Worm (Caenorhabditis elegans) whole organism, young adult: ENCODE data around the gene F36A4.3.
A peak's percentile ranks its signal among the peaks of the same experiment; 100 is the strongest.

Experiments used
- B0019.2 ChIP-seq: fragments of 200-800 bp; sonication (Bioruptor generic); conservative IDR thresholded peaks from 2 replicates; pipeline ENCODE4 v1.3.6; 2022; ENCODE audit warnings: missing genetic modification reagents, missing genetic modification characterization, missing compliant biosample characterization
- B0261.1 ChIP-seq: sonication (generic microtip); optimal IDR thresholded peaks from 2 replicates; lab custom pipeline; 2016; ENCODE audit warnings: mild to moderate bottlenecking, missing genetic modification characterization, moderate library complexity, missing compliant biosample characterization
- B0336.3 ChIP-seq: fragments of 200-800 bp; sonication (Bioruptor generic); IDR thresholded peaks from 2 replicates; pipeline ENCODE4 v1.3.6; 2022; ENCODE audit warnings: missing genetic modification characterization, missing compliant biosample characterization
- F10E7.11 ChIP-seq: sonication (generic microtip); optimal IDR thresholded peaks from 2 replicates; lab custom pipeline; 2017; ENCODE audit warnings: mild to moderate bottlenecking, missing genetic modification characterization, moderate library complexity, missing compliant biosample characterization
- F23B12.7 ChIP-seq: sonication (generic microtip); optimal IDR thresholded peaks from 2 replicates; lab custom pipeline; 2017; ENCODE audit warnings: missing genetic modification characterization, mild to moderate bottlenecking, missing compliant biosample characterization, antibody characterized with exemption, moderate library complexity; ENCODE audit not compliant: insufficient read depth
- F33H1.4 ChIP-seq: fragments of 200-800 bp; sonication (Bioruptor generic); IDR thresholded peaks from 2 replicates; pipeline ENCODE4 v1.3.6; 2022; ENCODE audit warnings: missing genetic modification reagents, missing genetic modification characterization, missing compliant biosample characterization
- F37B4.10 ChIP-seq: fragments of 200-800 bp; sonication (Bioruptor generic); IDR thresholded peaks from 2 replicates; pipeline ENCODE4 v1.3.6; 2022; ENCODE audit warnings: missing genetic modification characterization, missing compliant biosample characterization
- F49E8.2 ChIP-seq: sonication (generic microtip); optimal IDR thresholded peaks from 3 replicates; lab custom pipeline; 2017; ENCODE audit warnings: missing genetic modification characterization, mild to moderate bottlenecking, missing compliant biosample characterization, antibody characterized with exemption, moderate library complexity; ENCODE audit not compliant: insufficient read depth
- F55B11.4 ChIP-seq: sonication (generic microtip); optimal IDR thresholded peaks from 2 replicates; lab custom pipeline; 2016; ENCODE audit warnings: missing compliant biosample characterization, missing genetic modification characterization, borderline replicate concordance; ENCODE audit not compliant: insufficient read depth
- K11D2.4 ChIP-seq: fragments of 200-800 bp; sonication (Bioruptor generic); IDR thresholded peaks from 2 replicates; pipeline ENCODE4 v1.3.6; 2022; ENCODE audit warnings: missing genetic modification reagents, missing genetic modification characterization, missing compliant biosample characterization
- T07F8.4 ChIP-seq: sonication (generic microtip); optimal IDR thresholded peaks from 2 replicates; lab custom pipeline; 2016; ENCODE audit warnings: mild to moderate bottlenecking, missing genetic modification characterization, moderate library complexity, missing compliant biosample characterization
- T26A5.8 ChIP-seq: sonication (generic microtip); optimal IDR thresholded peaks from 2 replicates; lab custom pipeline; 2016; ENCODE audit warnings: missing genetic modification characterization, missing compliant biosample characterization
- Y56A3A.18 ChIP-seq: fragments of 200-800 bp; sonication (Bioruptor generic); IDR thresholded peaks from 2 replicates; pipeline ENCODE4 v1.3.6; 2022; ENCODE audit warnings: missing genetic modification reagents, missing genetic modification characterization, missing compliant biosample characterization
- Y95B8A.8 ChIP-seq: fragments of 200-800 bp; sonication (Bioruptor generic); IDR thresholded peaks from 2 replicates; pipeline ENCODE4 v1.3.6; 2022; ENCODE audit warnings: missing genetic modification reagents, missing genetic modification characterization, missing compliant biosample characterization
- aptf-3 ChIP-seq: fragments of 200-800 bp; sonication (Bioruptor generic); IDR thresholded peaks from 2 replicates; pipeline ENCODE4 v1.3.6; 2022; ENCODE audit warnings: missing genetic modification characterization, missing compliant biosample characterization
- ceh-27 ChIP-seq: fragments of 200-800 bp; sonication (Bioruptor generic); optimal IDR thresholded peaks from 2 replicates; lab custom pipeline; 2018; ENCODE audit warnings: mild to moderate bottlenecking, missing genetic modification characterization, moderate library complexity, missing compliant biosample characterization
- dox-1 ChIP-seq: fragments of 200-800 bp; sonication (Bioruptor generic); IDR thresholded peaks from 2 replicates; pipeline ENCODE4 v1.3.6; 2022; ENCODE audit warnings: missing genetic modification reagents, missing genetic modification characterization, missing compliant biosample characterization
- dpl-1 ChIP-seq: fragments of 150-350 bp; optimal IDR thresholded peaks from 2 replicates; lab custom pipeline; 2014; ENCODE audit warnings: missing biosample characterization, missing genetic modification reagents, missing genetic modification characterization
- efl-1 ChIP-seq: fragments of 150-350 bp; optimal IDR thresholded peaks from 2 replicates; lab custom pipeline; 2014; ENCODE audit warnings: missing biosample characterization, missing genetic modification reagents, missing genetic modification characterization
- egrh-3 ChIP-seq: fragments of 200-800 bp; sonication (Bioruptor generic); IDR thresholded peaks from 2 replicates; pipeline ENCODE4 v1.3.6; 2022; ENCODE audit warnings: missing genetic modification reagents, missing genetic modification characterization, missing compliant biosample characterization
- ets-4 ChIP-seq: fragments of 200-800 bp; sonication (Bioruptor generic); optimal IDR thresholded peaks from 2 replicates; lab custom pipeline; 2018; ENCODE audit warnings: mild to moderate bottlenecking, missing genetic modification characterization, missing compliant biosample characterization
- hlh-26 ChIP-seq: fragments of 200-800 bp; sonication (Bioruptor generic); conservative IDR thresholded peaks from 2 replicates; pipeline ENCODE4 v1.3.6; 2022; ENCODE audit warnings: missing genetic modification reagents, missing genetic modification characterization, missing compliant biosample characterization
- hmg-1.2 ChIP-seq: fragments of 200-800 bp; sonication (Bioruptor generic); IDR thresholded peaks from 2 replicates; pipeline ENCODE4 v1.3.6; 2022; ENCODE audit warnings: missing genetic modification reagents, missing genetic modification characterization, missing compliant biosample characterization
- hmg-20 ChIP-seq: fragments of 200-800 bp; sonication (Bioruptor generic); IDR thresholded peaks from 2 replicates; pipeline ENCODE4 v1.3.6; 2022; ENCODE audit warnings: missing genetic modification reagents, missing genetic modification characterization, missing compliant biosample characterization
- let-526 ChIP-seq: fragments of 200-800 bp; sonication (Bioruptor generic); IDR thresholded peaks from 2 replicates; pipeline ENCODE4 v1.3.6; 2022; ENCODE audit warnings: missing genetic modification reagents, missing genetic modification characterization, missing compliant biosample characterization
- lin-35 ChIP-seq, 3 experiments: fragments of 150-350 bp in 2 of 3; sonication (generic microtip) in 1 of 3; optimal IDR thresholded peaks; 2 replicates each; lab custom pipeline; 2014 to 2018; ENCODE audit warnings: missing biosample characterization in 3 of 3, missing genetic modification characterization in 3 of 3, missing genetic modification reagents in 3 of 3
- lin-54 ChIP-seq: fragments of 200-800 bp; sonication (Bioruptor generic); optimal IDR thresholded peaks from 2 replicates; lab custom pipeline; 2018; ENCODE audit warnings: mild to moderate bottlenecking, missing genetic modification characterization, missing compliant biosample characterization
- lsl-1 ChIP-seq: fragments of 200-800 bp; sonication (Bioruptor generic); optimal IDR thresholded peaks from 2 replicates; lab custom pipeline; 2018; ENCODE audit warnings: mild to moderate bottlenecking, missing genetic modification characterization, moderate library complexity, missing compliant biosample characterization
- madf-3 ChIP-seq: fragments of 200-800 bp; sonication (Bioruptor generic); IDR thresholded peaks from 2 replicates; pipeline ENCODE4 v1.3.6; 2022; ENCODE audit warnings: missing genetic modification reagents, missing genetic modification characterization, missing compliant biosample characterization
- madf-6 ChIP-seq: fragments of 200-800 bp; sonication (Bioruptor generic); IDR thresholded peaks from 2 replicates; pipeline ENCODE4 v1.3.6; 2022; ENCODE audit warnings: missing genetic modification reagents, missing genetic modification characterization, missing compliant biosample characterization
- madf-8 ChIP-seq: fragments of 200-800 bp; sonication (Bioruptor generic); conservative IDR thresholded peaks from 2 replicates; pipeline ENCODE4 v1.3.6; 2022; ENCODE audit warnings: missing genetic modification reagents, missing genetic modification characterization, missing compliant biosample characterization
- nfyb-1 ChIP-seq: fragments of 200-800 bp; sonication (Bioruptor generic); IDR thresholded peaks from 2 replicates; pipeline ENCODE4 v1.3.6; 2022; ENCODE audit warnings: missing genetic modification reagents, missing genetic modification characterization, missing compliant biosample characterization
- repo-1 ChIP-seq: sonication (generic microtip); optimal IDR thresholded peaks from 2 replicates; lab custom pipeline; 2017; ENCODE audit warnings: mild to moderate bottlenecking, missing genetic modification characterization, missing compliant biosample characterization
- snpc-1.1 ChIP-seq: sonication (generic microtip); optimal IDR thresholded peaks from 2 replicates; lab custom pipeline; 2017; ENCODE audit warnings: missing genetic modification characterization, mild to moderate bottlenecking, missing compliant biosample characterization, antibody characterized with exemption, moderate library complexity, missing genotype, missing genetic modification reagents; ENCODE audit not compliant: insufficient read depth
- snpc-3.4 ChIP-seq: sonication (generic microtip); optimal IDR thresholded peaks from 2 replicates; lab custom pipeline; 2017; ENCODE audit warnings: missing genetic modification characterization, mild to moderate bottlenecking, missing compliant biosample characterization, antibody characterized with exemption, moderate library complexity, missing genotype, missing genetic modification reagents
- snpc-4 ChIP-seq, 5 experiments: fragments of 150-350 bp in 1 of 5; sonication (generic microtip) in 4 of 5; optimal IDR thresholded peaks; 2 replicates each; lab custom pipeline; 2014 to 2018; ENCODE audit warnings: missing genetic modification characterization in 5 of 5, missing biosample characterization in 3 of 5, antibody characterized with exemption in 2 of 5, mild to moderate bottlenecking in 2 of 5, missing compliant biosample characterization in 2 of 5, missing genotype in 2 of 5, moderate library complexity in 2 of 5, missing genetic modification reagents in 1 of 5
- somi-1 ChIP-seq: fragments of 200-800 bp; sonication (Bioruptor generic); optimal IDR thresholded peaks from 2 replicates; lab custom pipeline; 2018; ENCODE audit warnings: mild to moderate bottlenecking, missing genetic modification characterization, missing compliant biosample characterization
- sptf-2 ChIP-seq: fragments of 200-800 bp; sonication (Bioruptor generic); optimal IDR thresholded peaks from 2 replicates; lab custom pipeline; 2018; ENCODE audit warnings: mild to moderate bottlenecking, missing genetic modification characterization, missing compliant biosample characterization
- tbx-9 ChIP-seq: sonication (generic microtip); optimal IDR thresholded peaks from 2 replicates; lab custom pipeline; 2016; ENCODE audit warnings: borderline replicate concordance, missing genetic modification characterization, inconsistent platforms, missing compliant biosample characterization
- unc-62 ChIP-seq: fragments of 150-350 bp; optimal IDR thresholded peaks from 2 replicates; lab custom pipeline; 2014; ENCODE audit warnings: missing biosample characterization, missing genetic modification reagents, missing genetic modification characterization
- zfh-2 ChIP-seq: fragments of 200-800 bp; sonication (Bioruptor generic); conservative IDR thresholded peaks from 2 replicates; pipeline ENCODE4 v1.3.6; 2022; ENCODE audit warnings: missing genetic modification reagents, missing genetic modification characterization, missing compliant biosample characterization
- ztf-25 ChIP-seq: fragments of 200-800 bp; sonication (Bioruptor generic); IDR thresholded peaks from 2 replicates; pipeline ENCODE4 v1.3.6; 2022; ENCODE audit warnings: missing genetic modification reagents, missing genetic modification characterization, missing compliant biosample characterization
- ztf-28 ChIP-seq: fragments of 200-800 bp; sonication (Bioruptor generic); IDR thresholded peaks from 2 replicates; pipeline ENCODE4 v1.3.6; 2022; ENCODE audit warnings: missing genetic modification reagents, missing genetic modification characterization, missing compliant biosample characterization

F36A4.3 gene

ce11 chrIV:4243830-4244406 is 25.5 kb upstream of the F36A4.3 start:
- TF ChIP-seq egrh-3 (GFP tag; lab: Robert Waterston, UW): peak; percentile 94
- no peak for TF ChIP-seq repo-1 (tag; lab: Kevin White, UChicago)
- peak; percentile 91 for TF ChIP-seq zfh-2 (GFP tag; lab: Robert Waterston, UW)
- no peak for TF ChIP-seq T07F8.4 (tag; lab: Kevin White, UChicago)
- no peak for TF ChIP-seq tbx-9 (tag; lab: Kevin White, UChicago)
- TF ChIP-seq ets-4 (GFP tag; lab: Kevin White, UChicago): no peak
- 0 out of 2 replicates have a peak, but pooled peaks have one; percentile 29 for TF ChIP-seq dox-1
- 0 out of 2 replicates have a peak, but pooled peaks have one; percentile 18 for TF ChIP-seq let-526 (GFP tag; lab: Robert Waterston, UW)
- no peak for TF ChIP-seq hlh-26 (GFP tag; lab: Robert Waterston, UW)
- TF ChIP-seq unc-62 (GFP tag; lab: Kevin White, UChicago): no peak
- TF ChIP-seq F10E7.11 (tag; lab: Kevin White, UChicago): no peak
- no peak for TF ChIP-seq F33H1.4
- TF ChIP-seq madf-3: no peak
- TF ChIP-seq sptf-2: peak; percentile 5
- TF ChIP-seq ztf-28: no peak

ce11 chrIV:4244510-4244909 is 24.9 kb upstream of the F36A4.3 start, which contains the start of gene col-34:
Gene col-34 (minus strand): TSS chrIV:4244610.
- TF ChIP-seq dox-1 (no peak), B0261.1 (no peak), Y95B8A.8 (no peak), F37B4.10 (GFP tag; lab: Robert Waterston, UW) (no peak), snpc-1.1 (tag; lab: Kevin White, UChicago) (no peak), ceh-27 (no peak), F49E8.2 (no peak), nfyb-1 (GFP tag; lab: Robert Waterston, UW) (no peak)
- TF ChIP-seq, all 124 proteins: peak for 0

ce11 chrIV:4246493-4246892 is 22.9 kb upstream of the F36A4.3 start, which contains the start of gene ttr-20:
Gene ttr-20 (plus strand): TSS chrIV:4246793.
- no peak for TF ChIP-seq aptf-3 (GFP tag; lab: Robert Waterston, UW)
- TF ChIP-seq Y56A3A.18 (GFP tag; lab: Robert Waterston, UW): no peak
- no peak for TF ChIP-seq T26A5.8 (tag; lab: Kevin White, UChicago)
- TF ChIP-seq F33H1.4: no peak
- TF ChIP-seq somi-1 (GFP tag; lab: Kevin White, UChicago): no peak
- TF ChIP-seq B0336.3 (GFP tag; lab: Robert Waterston, UW): no peak
- no peak for TF ChIP-seq K11D2.4 (GFP tag; lab: Robert Waterston, UW)
- no peak for TF ChIP-seq madf-8 (GFP tag; lab: Robert Waterston, UW)

ce11 chrIV:4247334-4247733 is 22.1 kb upstream of the F36A4.3 start:
- TF ChIP-seq B0019.2 (GFP tag; lab: Robert Waterston, UW) (no peak), lin-54 (GFP tag; lab: Kevin White, UChicago) (peak; percentile 38), lin-35 (GFP tag; optimal IDR thresholded peaks at IDR 0.05; lab: Kevin White, UChicago) (peak in 1 of 3 experiments; percentile 60), snpc-3.4 (tag; lab: Kevin White, UChicago) (no peak), F23B12.7 (tag; lab: Kevin White, UChicago) (peak; percentile 20), ztf-25 (GFP tag; lab: Robert Waterston, UW) (no peak), nfyb-1 (GFP tag; lab: Robert Waterston, UW) (no peak), lsl-1 (peak; percentile 54), madf-6 (peak; percentile 67), hmg-20 (GFP tag; lab: Robert Waterston, UW) (no peak), snpc-4 (GFP tag; optimal IDR thresholded peaks at IDR 0.05; lab: Kevin White, UChicago) (no peak), snpc-4 (tag; optimal IDR thresholded peaks at IDR 0.05; lab: Kevin White, UChicago) (peak in 1 of 4 experiments; percentile 48), efl-1 (GFP tag; lab: Kevin White, UChicago) (peak; percentile 71), dox-1 (peak; percentile 76), F33H1.4 (peak; percentile 90), dpl-1 (peak; percentile 32), hmg-1.2 (GFP tag; lab: Robert Waterston, UW) (peak; percentile 92), F55B11.4 (tag; lab: Kevin White, UChicago) (no peak)
